Fruit fly (Drosophila melanogaster) Kc167 (cell line): ENCODE measurements around the gene Usp8.

Source experiments
- Myc ChIP-seq: fragments of >200 bp; optimal IDR thresholded peaks from 2 replicates; lab custom pipeline; 2017; ENCODE audit warnings: missing external identifiers
- psq ChIP-seq: fragments of >200 bp; optimal IDR thresholded peaks from 2 replicates; lab custom pipeline; 2017; ENCODE audit warnings: missing external identifiers

dm6 chr3R:21127352-21127985 is 6.6 kb upstream of the Usp8 start, which contains the start of the genes slmb and CG5793:
- TF ChIP-seq psq: no peak
- no peak for TF ChIP-seq Myc
